Worm (Caenorhabditis elegans): ENCODE data around the gene lips-9.

The lips-9 gene

DNA sequence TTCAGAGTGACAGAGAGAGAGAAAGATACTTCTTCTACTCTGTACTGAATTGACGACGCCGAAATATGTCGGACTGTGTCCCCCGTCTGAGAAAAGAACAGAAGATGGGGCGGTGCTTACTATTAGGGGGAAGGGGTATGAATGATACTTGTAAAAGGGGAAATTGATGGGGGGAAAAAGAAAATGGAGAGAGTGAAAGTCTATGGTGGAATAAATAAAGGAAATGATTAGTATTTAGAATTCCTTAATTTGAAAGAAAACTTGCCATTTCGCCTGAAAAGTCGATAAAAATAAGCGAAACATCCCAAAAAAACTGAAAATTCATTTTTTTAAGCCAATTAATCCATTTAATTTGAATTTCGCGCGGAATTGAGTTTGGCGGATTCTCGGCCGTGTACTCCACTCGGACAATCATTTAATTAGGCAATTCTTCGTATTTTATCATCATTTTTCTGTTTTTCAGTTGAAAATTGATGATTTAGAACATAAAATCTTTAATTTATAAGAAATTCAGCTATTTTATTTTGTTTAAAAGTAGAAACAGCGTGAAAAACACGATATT lies 20.6 kb downstream of the lips-9 start, which contains the start of gene F35C5.12:
Gene F35C5.12 (minus strand): TSS at position 51 of the 562 bp plus-strand sequence.
- peak; percentile 61; the same call in 1 of the 2 replicates for TF ChIP-seq mcd-1 (GFP tag; IDR thresholded peaks at IDR 0.05)
- TF ChIP-seq ceh-58 (GFP tag; IDR thresholded peaks at IDR 0.05): no peak
- TF ChIP-seq tbp1 (GFP tag; optimal IDR thresholded peaks at IDR 0.05): no peak
- peak; percentile 5 for TF ChIP-seq xnd-1 (tag; optimal IDR thresholded peaks at IDR 0.05)
- peak; percentile 53 for TF ChIP-seq madf-6 (GFP tag; IDR thresholded peaks at IDR 0.05)
- peak; percentile 86 for TF ChIP-seq lin-54 (GFP tag; optimal IDR thresholded peaks at IDR 0.05)
- no peak for TF ChIP-seq aptf-2 (GFP tag; conservative IDR thresholded peaks at IDR 0.05)
- peak; percentile 13 for TF ChIP-seq him-1 (tag; optimal IDR thresholded peaks at IDR 0.05)
- no peak for TF ChIP-seq nhr-179 (tag; optimal IDR thresholded peaks at IDR 0.05)
- no peak for TF ChIP-seq F52B5.7 (tag; optimal IDR thresholded peaks at IDR 0.05)
- TF ChIP-seq die-1 (tag; optimal IDR thresholded peaks at IDR 0.05): no peak
- TF ChIP-seq hmg-20 (GFP tag; IDR thresholded peaks at IDR 0.05): no peak
- no peak for TF ChIP-seq F37B4.10 (GFP tag; IDR thresholded peaks at IDR 0.05)
- TF ChIP-seq C17E4.6 (GFP tag; IDR thresholded peaks at IDR 0.05): no peak
- TF ChIP-seq ztf-22 (GFP tag; optimal IDR thresholded peaks at IDR 0.05): no peak
- peak; percentile 10 for TF ChIP-seq unc-130 (GFP tag; optimal IDR thresholded peaks at IDR 0.05)
- peak; percentile 70 for TF ChIP-seq dpl-1 (GFP tag; optimal IDR thresholded peaks at IDR 0.05)
- TF ChIP-seq snpc-3.4 (tag; optimal IDR thresholded peaks at IDR 0.05): peak; percentile 4
- no peak for TF ChIP-seq K11D2.4 (GFP tag; IDR thresholded peaks at IDR 0.05)
- TF ChIP-seq lin-35 (GFP tag; optimal IDR thresholded peaks at IDR 0.05): peak in 1 of 3 experiments; percentile 63
- TF ChIP-seq F55B11.4 (tag; optimal IDR thresholded peaks at IDR 0.05; ENCODE audit: borderline replicate concordance, insufficient read depth): no peak
- TF ChIP-seq athp-1 (tag; optimal IDR thresholded peaks at IDR 0.05): no peak
- TF ChIP-seq Y56A3A.18 (GFP tag; IDR thresholded peaks at IDR 0.05): no peak
- TF ChIP-seq zfh-2 (GFP tag; conservative IDR thresholded peaks at IDR 0.05): no peak
- TF ChIP-seq attf-3 (GFP tag; conservative IDR thresholded peaks at IDR 0.05): peak; percentile 63
- TF ChIP-seq let-526 (GFP tag; IDR thresholded peaks at IDR 0.05): no peak
- no peak for TF ChIP-seq ztf-25 (GFP tag; IDR thresholded peaks at IDR 0.05)
- TF ChIP-seq rcor-1 (GFP tag; IDR thresholded peaks at IDR 0.05): no peak
- TF ChIP-seq ztf-26 (tag; optimal IDR thresholded peaks at IDR 0.05): no peak
- peak; percentile 52 for TF ChIP-seq F33H1.4 (GFP tag; IDR thresholded peaks at IDR 0.05)
- peak; percentile 21 for TF ChIP-seq snpc-1.1 (tag; optimal IDR thresholded peaks at IDR 0.05; ENCODE audit: insufficient read depth)
- peak; percentile 65 for TF ChIP-seq efl-1 (GFP tag; optimal IDR thresholded peaks at IDR 0.05)
- no peak for TF ChIP-seq lsy-27 (tag; optimal IDR thresholded peaks at IDR 0.05; ENCODE audit: borderline replicate concordance, insufficient read depth)
- TF ChIP-seq D2030.7 (GFP tag; IDR thresholded peaks at IDR 0.05): peak; percentile 56

DNA sequence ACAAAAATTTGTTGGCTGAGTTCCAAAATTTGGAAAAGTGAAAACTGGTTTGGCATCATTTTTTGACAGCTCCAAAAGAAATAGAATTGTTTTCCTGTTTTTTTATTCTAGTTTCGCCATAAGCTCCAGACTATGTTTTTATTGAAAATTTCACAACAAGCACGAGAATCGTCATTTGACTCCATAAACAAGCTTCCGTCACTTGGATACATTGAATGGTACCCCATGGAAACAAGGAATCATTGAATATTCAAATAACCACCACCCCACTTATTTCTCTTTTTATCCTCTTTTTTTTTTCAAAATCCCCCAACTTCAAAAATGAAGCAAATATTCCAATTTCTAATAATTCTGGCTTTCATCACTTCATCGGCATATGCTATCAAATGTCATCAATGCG lies 26.4 kb downstream of the lips-9 start, which contains the start of gene ddn-2:
Gene ddn-2 (plus strand): TSS at position 301 of the 400 bp plus-strand sequence.
- TF ChIP-seq F57A8.1 (GFP tag; optimal IDR thresholded peaks at IDR 0.05): no peak
- no peak for TF ChIP-seq atf-7 (tag; optimal IDR thresholded peaks at IDR 0.05)
- no peak for TF ChIP-seq rcor-1 (GFP tag; IDR thresholded peaks at IDR 0.05)
- no peak for TF ChIP-seq snpc-1.3 (tag; optimal IDR thresholded peaks at IDR 0.05; ENCODE audit: insufficient read depth)
- TF ChIP-seq F57C9.4 (tag; optimal IDR thresholded peaks at IDR 0.05): no peak
- TF ChIP-seq F37B4.10 (GFP tag; IDR thresholded peaks at IDR 0.05): no peak
- TF ChIP-seq lsl-1 (GFP tag; optimal IDR thresholded peaks at IDR 0.05): no peak
- no peak for TF ChIP-seq sdz-38 (tag; optimal IDR thresholded peaks at IDR 0.05)
- no peak for TF ChIP-seq tbp1 (GFP tag; optimal IDR thresholded peaks at IDR 0.05)
- no peak for TF ChIP-seq dpl-1 (GFP tag; optimal IDR thresholded peaks at IDR 0.05)
- no peak for TF ChIP-seq hsf-1 (GFP tag; IDR thresholded peaks at IDR 0.05)
- no peak for TF ChIP-seq akir-1 (GFP tag; optimal IDR thresholded peaks at IDR 0.05)
- no peak for TF ChIP-seq egl-18 (GFP tag; IDR thresholded peaks at IDR 0.05)
- TF ChIP-seq B0035.1 (tag; optimal IDR thresholded peaks at IDR 0.05): no peak
- TF ChIP-seq tlf-1 (GFP tag; optimal IDR thresholded peaks at IDR 0.05): no peak
- TF ChIP-seq C17E4.6 (GFP tag; IDR thresholded peaks at IDR 0.05): no peak
- TF ChIP-seq Y95B8A.8 (GFP tag; IDR thresholded peaks at IDR 0.05): no peak
- TF ChIP-seq repo-1 (tag; optimal IDR thresholded peaks at IDR 0.05): no peak
- TF ChIP-seq lin-54 (GFP tag; optimal IDR thresholded peaks at IDR 0.05): no peak
